Worm (Caenorhabditis elegans) whole organism, mixed stage, embryonic: ENCODE data around the gene sra-33.

Source experiments
- M03D4.4 ChIP-seq: sonication (generic microtip); optimal IDR thresholded peaks from 2 replicates; lab custom pipeline; 2017; ENCODE audit warnings: mild to moderate bottlenecking, missing genetic modification characterization, missing compliant biosample characterization
- blmp-1 ChIP-seq: fragments of 150-350 bp; optimal IDR thresholded peaks from 2 replicates; lab custom pipeline; 2014; ENCODE audit warnings: missing biosample characterization, missing genetic modification characterization
- ceh-39 ChIP-seq: fragments of 150-350 bp; optimal IDR thresholded peaks from 2 replicates; lab custom pipeline; 2014; ENCODE audit warnings: missing biosample characterization, missing genetic modification characterization
- ceh-43 ChIP-seq: fragments of 200-800 bp; sonication (Bioruptor generic); optimal IDR thresholded peaks from 2 replicates; lab custom pipeline; 2018; ENCODE audit warnings: mild to moderate bottlenecking, missing genetic modification characterization, moderate library complexity, missing compliant biosample characterization
- ceh-83 ChIP-seq: fragments of 200-800 bp; sonication (Bioruptor generic); optimal IDR thresholded peaks from 2 replicates; lab custom pipeline; 2018; ENCODE audit warnings: mild to moderate bottlenecking, missing genetic modification characterization, missing compliant biosample characterization
- ces-1 ChIP-seq: fragments of 150-350 bp; optimal IDR thresholded peaks from 2 replicates; lab custom pipeline; 2014; ENCODE audit warnings: missing biosample characterization, missing genetic modification reagents, missing genetic modification characterization
- cnd-1 ChIP-seq: fragments of 200-800 bp; sonication (Bioruptor generic); optimal IDR thresholded peaks from 2 replicates; lab custom pipeline; 2018; ENCODE audit warnings: mild to moderate bottlenecking, missing genetic modification characterization, missing compliant biosample characterization
- elt-1 ChIP-seq: sonication (generic microtip); optimal IDR thresholded peaks from 2 replicates; lab custom pipeline; 2017; ENCODE audit warnings: missing genetic modification characterization, mild to moderate bottlenecking, missing compliant biosample characterization, antibody characterized with exemption, moderate library complexity, borderline replicate concordance; ENCODE audit not compliant: insufficient read depth
- elt-3 ChIP-seq: fragments of 150-350 bp; optimal IDR thresholded peaks from 2 replicates; lab custom pipeline; 2014; ENCODE audit warnings: missing biosample characterization, missing genetic modification characterization
- flh-1 ChIP-seq: fragments of 200-800 bp; sonication (Bioruptor generic); optimal IDR thresholded peaks from 2 replicates; lab custom pipeline; 2018; ENCODE audit warnings: mild to moderate bottlenecking, missing genetic modification characterization, moderate library complexity, missing compliant biosample characterization
- ham-2 ChIP-seq: fragments of 200-800 bp; sonication (Bioruptor generic); optimal IDR thresholded peaks from 2 replicates; lab custom pipeline; 2018; ENCODE audit warnings: mild to moderate bottlenecking, missing genetic modification characterization, missing compliant biosample characterization
- lin-13 ChIP-seq: fragments of 150-350 bp; optimal IDR thresholded peaks from 2 replicates; lab custom pipeline; 2014; ENCODE audit warnings: missing biosample characterization, missing genetic modification characterization
- lin-32 ChIP-seq: fragments of 200-800 bp; sonication (Bioruptor generic); optimal IDR thresholded peaks from 2 replicates; lab custom pipeline; 2018; ENCODE audit warnings: mild to moderate bottlenecking, missing genetic modification characterization, missing compliant biosample characterization
- lsy-2 ChIP-seq: fragments of 150-350 bp; optimal IDR thresholded peaks from 2 replicates; lab custom pipeline; 2014; ENCODE audit warnings: missing biosample characterization, missing genetic modification characterization
- mab-5 ChIP-seq: fragments of 150-350 bp; optimal IDR thresholded peaks from 2 replicates; lab custom pipeline; 2014; ENCODE audit warnings: missing biosample characterization, missing genetic modification characterization
- mep-1 ChIP-seq: fragments of 150-350 bp; optimal IDR thresholded peaks from 2 replicates; lab custom pipeline; 2017; ENCODE audit warnings: missing biosample characterization, missing genetic modification reagents, missing genetic modification characterization, inconsistent platforms
- mls-2 ChIP-seq: sonication (generic microtip); optimal IDR thresholded peaks from 2 replicates; lab custom pipeline; 2016; ENCODE audit warnings: mild to moderate bottlenecking, missing genetic modification characterization, moderate library complexity, missing compliant biosample characterization
- nhr-12 ChIP-seq: fragments of 150-350 bp; optimal IDR thresholded peaks from 2 replicates; lab custom pipeline; 2014; ENCODE audit warnings: missing biosample characterization, missing genetic modification characterization
- nhr-2 ChIP-seq: fragments of 150-350 bp; optimal IDR thresholded peaks from 2 replicates; lab custom pipeline; 2014; ENCODE audit warnings: missing biosample characterization, missing genetic modification characterization
- nhr-237 ChIP-seq: fragments of 150-350 bp; optimal IDR thresholded peaks from 2 replicates; lab custom pipeline; 2014; ENCODE audit warnings: missing biosample characterization, missing genetic modification characterization
- nhr-28 ChIP-seq: fragments of 150-350 bp; optimal IDR thresholded peaks from 2 replicates; lab custom pipeline; 2014; ENCODE audit warnings: missing biosample characterization, missing genetic modification characterization
- nhr-76 ChIP-seq: sonication (generic microtip); optimal IDR thresholded peaks from 2 replicates; lab custom pipeline; 2017; ENCODE audit warnings: missing biosample characterization, missing genetic modification characterization
- pha-4 ChIP-seq: fragments of 150-350 bp; optimal IDR thresholded peaks from 2 replicates; lab custom pipeline; 2018; ENCODE audit warnings: missing biosample characterization, missing genetic modification reagents, missing genetic modification characterization
- sem-2 ChIP-seq: fragments of 200-800 bp; sonication (Bioruptor generic); optimal IDR thresholded peaks from 2 replicates; lab custom pipeline; 2018; ENCODE audit warnings: mild to moderate bottlenecking, missing genetic modification characterization, missing compliant biosample characterization
- snpc-4 ChIP-seq: fragments of 150-350 bp; optimal IDR thresholded peaks from 2 replicates; lab custom pipeline; 2014; ENCODE audit warnings: missing biosample characterization, missing genetic modification characterization
- sptf-1 ChIP-seq: sonication (generic microtip); optimal IDR thresholded peaks from 2 replicates; lab custom pipeline; 2017; ENCODE audit warnings: mild to moderate bottlenecking, missing genetic modification characterization, moderate library complexity, missing compliant biosample characterization
- tbx-8 ChIP-seq: fragments of 200-800 bp; sonication (Bioruptor generic); optimal IDR thresholded peaks from 2 replicates; lab custom pipeline; 2018; ENCODE audit warnings: mild to moderate bottlenecking, missing genetic modification characterization, moderate library complexity, missing compliant biosample characterization
- unc-120 ChIP-seq: sonication (generic microtip); optimal IDR thresholded peaks from 2 replicates; lab custom pipeline; 2017; ENCODE audit warnings: missing genetic modification characterization, missing compliant biosample characterization; ENCODE audit not compliant: poor library complexity, severe bottlenecking
- unc-39 ChIP-seq: fragments of 150-350 bp; optimal IDR thresholded peaks from 2 replicates; lab custom pipeline; 2014; ENCODE audit warnings: missing biosample characterization, missing genetic modification characterization
- zip-8 ChIP-seq: fragments of 150-350 bp; optimal IDR thresholded peaks from 2 replicates; lab custom pipeline; 2014; ENCODE audit warnings: missing biosample characterization, missing genetic modification characterization
- ztf-11 ChIP-seq: fragments of 150-350 bp; optimal IDR thresholded peaks from 2 replicates; lab custom pipeline; 2014; ENCODE audit warnings: missing biosample characterization, missing genetic modification characterization

Gene sra-33

ce11 chrII:4552088-4552487, 15.0 kb upstream of the sra-33 start:
- no peak for TF ChIP-seq sem-2

DNA sequence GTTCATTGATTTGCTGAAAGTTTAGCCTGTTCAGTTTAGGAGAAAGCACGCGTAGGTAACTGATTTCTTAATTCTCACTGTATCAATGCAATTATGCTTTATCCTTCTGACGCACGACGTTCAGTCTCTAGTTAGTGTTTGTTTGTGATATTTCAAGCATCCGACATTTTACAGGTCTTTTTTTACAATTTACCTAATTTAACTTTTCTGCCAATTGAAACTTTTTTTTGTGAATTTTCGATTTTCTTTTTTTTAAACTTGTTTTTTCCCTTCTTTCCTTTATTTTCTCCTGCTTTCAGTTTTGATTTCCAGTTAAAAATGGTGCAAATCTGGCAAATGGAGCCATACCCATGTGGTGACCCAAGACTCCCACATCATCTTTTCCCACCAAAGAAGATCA, 13.7 kb upstream of the sra-33 start, which contains the start of gene K07E1.1:
Gene K07E1.1 (plus strand): TSS at position 301 of the 400 bp plus-strand sequence.
- TF ChIP-seq M03D4.4 (tag; lab: Kevin White, UChicago) (no peak), ceh-39 (no peak), sptf-1 (tag; lab: Kevin White, UChicago) (no peak), zip-8 (tag; lab: Kevin White, UChicago) (no peak), flh-1 (GFP tag; lab: Kevin White, UChicago) (no peak), snpc-4 (tag; lab: Kevin White, UChicago) (no peak), nhr-12 (tag; lab: Kevin White, UChicago) (no peak), nhr-28 (tag; lab: Kevin White, UChicago) (no peak), unc-120 (tag; lab: Kevin White, UChicago) (no peak), ceh-83 (no peak), mls-2 (no peak), elt-3 (tag; lab: Kevin White, UChicago) (no peak), sem-2 (no peak), ceh-43 (no peak), lin-32 (no peak), tbx-8 (GFP tag; lab: Kevin White, UChicago) (no peak), lsy-2 (no peak)

ce11 chrII:4549983-4550572, 13.0 kb upstream of the sra-33 start:
- no peak for TF ChIP-seq mep-1 (tag; lab: Kevin White, UChicago)
- no peak for TF ChIP-seq ceh-83
- TF ChIP-seq lsy-2 = no peak
- TF ChIP-seq M03D4.4 (tag; lab: Kevin White, UChicago) = no peak
- TF ChIP-seq flh-1 (GFP tag; lab: Kevin White, UChicago) = no peak
- TF ChIP-seq pha-4 (tag; lab: Kevin White, UChicago) = no peak
- TF ChIP-seq sptf-1 (tag; lab: Kevin White, UChicago) = no peak
- TF ChIP-seq ceh-43 = no peak
- no peak for TF ChIP-seq unc-39 (tag; lab: Kevin White, UChicago)
- no peak for TF ChIP-seq zip-8 (tag; lab: Kevin White, UChicago)
- TF ChIP-seq snpc-4 (tag; lab: Kevin White, UChicago) = no peak
- no peak for TF ChIP-seq nhr-12 (tag; lab: Kevin White, UChicago)

- TF ChIP-seq lin-13 (no peak), nhr-237 (no peak), cnd-1 (no peak), nhr-76 (no peak), ztf-11 (tag; lab: Kevin White, UChicago) (no peak), nhr-28 (tag; lab: Kevin White, UChicago) (no peak), mab-5 (no peak), ceh-43 (no peak), lsy-2 (no peak), elt-3 (tag; lab: Kevin White, UChicago) (no peak), M03D4.4 (tag; lab: Kevin White, UChicago) (no peak), blmp-1 (tag; lab: Kevin White, UChicago) (no peak), elt-1 (tag; lab: Kevin White, UChicago) (no peak), nhr-12 (tag; lab: Kevin White, UChicago) (no peak), nhr-2 (tag; lab: Kevin White, UChicago) (no peak), ces-1 (GFP tag; lab: Kevin White, UChicago) (no peak)
Observed at ce11 chrII:4548408-4548807, 11.4 kb upstream of the sra-33 start.

- TF ChIP-seq nhr-28 (tag; lab: Kevin White, UChicago) = no peak
- no peak for TF ChIP-seq nhr-2 (tag; lab: Kevin White, UChicago)
- TF ChIP-seq lin-13 = no peak
- no peak for TF ChIP-seq ham-2 (GFP tag; lab: Kevin White, UChicago)
- no peak for TF ChIP-seq elt-1 (tag; lab: Kevin White, UChicago)
- TF ChIP-seq ceh-43 = no peak
- TF ChIP-seq elt-3 (tag; lab: Kevin White, UChicago) = no peak
- TF ChIP-seq unc-39 (tag; lab: Kevin White, UChicago) = no peak
- TF ChIP-seq nhr-76 = no peak
- no peak for TF ChIP-seq zip-8 (tag; lab: Kevin White, UChicago)
- no peak for TF ChIP-seq ces-1 (GFP tag; lab: Kevin White, UChicago)
- TF ChIP-seq lsy-2 = no peak
- no peak for TF ChIP-seq snpc-4 (tag; lab: Kevin White, UChicago)
- TF ChIP-seq blmp-1 (tag; lab: Kevin White, UChicago) = no peak
Observed at ce11 chrII:4543568-4543967, 6.5 kb upstream of the sra-33 start, which contains the start of gene sra-34. sra-34 (minus strand) TSS chrII:4543668.
